Fruit fly (Drosophila melanogaster): Measurements from ENCODE around the gene CG12213.

Gene CG12213

dm6 chr3R:11969217-11969616, 1.7 kb upstream of the CG12213 start:
- TF ChIP-seq OdsH (GFP tag; optimal IDR thresholded peaks at IDR 0.05) (peak; percentile 49), lz (GFP tag; optimal IDR thresholded peaks at IDR 0.05) (no peak), vri (GFP tag; optimal IDR thresholded peaks at IDR 0.05) (no peak), CG11762 (GFP tag; optimal IDR thresholded peaks at IDR 0.05; ENCODE audit: insufficient read depth) (no peak), CG3919 (GFP tag; optimal IDR thresholded peaks at IDR 0.05) (peak; percentile 8), dsx (GFP tag; optimal IDR thresholded peaks at IDR 0.05; ENCODE audit: poor library complexity, severe bottlenecking) (no peak), Eip75B (GFP tag; optimal IDR thresholded peaks at IDR 0.05) (no peak), CG7368 (GFP tag; optimal IDR thresholded peaks at IDR 0.05) (no peak), CG10631 (GFP tag; optimal IDR thresholded peaks at IDR 0.05) (peak; percentile 12), topi (GFP tag; optimal IDR thresholded peaks at IDR 0.05) (no peak), CG11294 (GFP tag; IDR thresholded peaks at IDR 0.05) (no peak), achi (GFP tag; optimal IDR thresholded peaks at IDR 0.05) (peak; percentile 36), CG34406 (GFP tag; optimal IDR thresholded peaks at IDR 0.05) (no peak), esn (GFP tag; optimal IDR thresholded peaks at IDR 0.05) (no peak), Sox14 (GFP tag; optimal IDR thresholded peaks at IDR 0.05) (peak; percentile 35), CG8119 (GFP tag; IDR thresholded peaks at IDR 0.05) (peak; percentile 70), Hr38 (GFP tag; optimal IDR thresholded peaks at IDR 0.05) (no peak), Hr4 (GFP tag; optimal IDR thresholded peaks at IDR 0.05) (peak; percentile 64), Lpt (GFP tag; optimal IDR thresholded peaks at IDR 0.05) (peak; percentile 37), net (GFP tag; optimal IDR thresholded peaks at IDR 0.05) (peak; percentile 36), Met (GFP tag; optimal IDR thresholded peaks at IDR 0.05) (peak; percentile 15), Ets96B (tag; optimal IDR thresholded peaks at IDR 0.05) (peak; percentile 7), Sox15 (GFP tag; optimal IDR thresholded peaks at IDR 0.05) (no peak), ss (GFP tag; optimal IDR thresholded peaks at IDR 0.05) (no peak), CG32006 (GFP tag; optimal IDR thresholded peaks at IDR 0.05) (peak; percentile 73), CG6276 (GFP tag; optimal IDR thresholded peaks at IDR 0.05) (peak; percentile 70), CG10669 (GFP tag; optimal IDR thresholded peaks at IDR 0.05) (peak; percentile 9), CG6163 (GFP tag; IDR thresholded peaks at IDR 0.05) (peak; percentile 57; the same call in 2 of the 3 replicates), acj6 (GFP tag; optimal IDR thresholded peaks at IDR 0.05) (peak; percentile 44), CG15336 (GFP tag; IDR thresholded peaks at IDR 0.05) (peak; percentile 77), Gug (GFP tag; IDR thresholded peaks at IDR 0.05) (peak; percentile 45; the same call in 1 of the 2 replicates), CG6792 (GFP tag; optimal IDR thresholded peaks at IDR 0.05) (no peak), eg (GFP tag; IDR thresholded peaks at IDR 0.05) (peak; percentile 56; the same call in 1 of the 3 replicates), cyc (GFP tag; optimal IDR thresholded peaks at IDR 0.05) (no peak), CG9139 (GFP tag; optimal IDR thresholded peaks at IDR 0.05) (no peak), svp (GFP tag) (peak; percentile 47), Eip78C (GFP tag) (peak; percentile 73), CG6808 (GFP tag; optimal IDR thresholded peaks at IDR 0.05) (no peak), fd85E (GFP tag; optimal IDR thresholded peaks at IDR 0.05) (no peak), Smox (GFP tag; optimal IDR thresholded peaks at IDR 0.05) (no peak), pdm3 (GFP tag; optimal IDR thresholded peaks at IDR 0.05) (no peak)

- no peak for TF ChIP-seq CG6792 (GFP tag; optimal IDR thresholded peaks at IDR 0.05)
- no peak for TF ChIP-seq esn (GFP tag; optimal IDR thresholded peaks at IDR 0.05)
- no peak for TF ChIP-seq Blimp-1 (GFP tag; optimal IDR thresholded peaks at IDR 0.05)
- no peak for TF ChIP-seq ss (GFP tag; optimal IDR thresholded peaks at IDR 0.05)
- TF ChIP-seq CG8119 (GFP tag; IDR thresholded peaks at IDR 0.05) = no peak
- TF ChIP-seq CG6808 (GFP tag; optimal IDR thresholded peaks at IDR 0.05) = no peak
- TF ChIP-seq fkh (GFP tag; optimal IDR thresholded peaks at IDR 0.05) = peak; percentile 38
- no peak for TF ChIP-seq CG7368 (GFP tag; optimal IDR thresholded peaks at IDR 0.05)
- no peak for TF ChIP-seq CG11294 (GFP tag; IDR thresholded peaks at IDR 0.05)
- no peak for TF ChIP-seq Hr39 (GFP tag; optimal IDR thresholded peaks at IDR 0.05)
- TF ChIP-seq CG9139 (GFP tag; optimal IDR thresholded peaks at IDR 0.05) = no peak
- no peak for TF ChIP-seq Gug (GFP tag; IDR thresholded peaks at IDR 0.05)
- no peak for TF ChIP-seq Eip93F (GFP tag; optimal IDR thresholded peaks at IDR 0.05)
- no peak for TF ChIP-seq achi (GFP tag; optimal IDR thresholded peaks at IDR 0.05)
- TF ChIP-seq Eip78C (GFP tag) = peak; percentile 68
- TF ChIP-seq cyc (GFP tag; optimal IDR thresholded peaks at IDR 0.05) = no peak
- TF ChIP-seq CG3919 (GFP tag; optimal IDR thresholded peaks at IDR 0.05) = no peak
- TF ChIP-seq svp (GFP tag) = peak; percentile 86
- no peak for TF ChIP-seq Ets96B (tag; optimal IDR thresholded peaks at IDR 0.05)
- TF ChIP-seq CG6276 (GFP tag; optimal IDR thresholded peaks at IDR 0.05) = no peak
- no peak for TF ChIP-seq CG15336 (GFP tag; IDR thresholded peaks at IDR 0.05)
- no peak for TF ChIP-seq CG10631 (GFP tag; optimal IDR thresholded peaks at IDR 0.05)
- peak; percentile 46 for TF ChIP-seq vri (GFP tag; optimal IDR thresholded peaks at IDR 0.05)
- TF ChIP-seq eg (GFP tag; IDR thresholded peaks at IDR 0.05) = no peak
- TF ChIP-seq CG1621 (tag; optimal IDR thresholded peaks at IDR 0.05) = no peak
- TF ChIP-seq CG4318 (GFP tag; optimal IDR thresholded peaks at IDR 0.05) = no peak
Observed at dm6 chr3R:11968030-11968753, 701 bp upstream of the CG12213 start.

All from whole organism, prepupa.